Worm (Caenorhabditis elegans) whole organism, young adult: ENCODE data around the gene jmjd-3.3.

Experiments used
- B0261.1 ChIP-seq: sonication (generic microtip); optimal IDR thresholded peaks from 2 replicates; lab custom pipeline; 2016; ENCODE audit warnings: mild to moderate bottlenecking, missing genetic modification characterization, moderate library complexity, missing compliant biosample characterization
- Y79H2A.3 ChIP-seq: fragments of 200-800 bp; sonication (Bioruptor generic); conservative IDR thresholded peaks from 2 replicates; pipeline ENCODE4 v1.3.6; 2022; ENCODE audit warnings: missing genetic modification reagents, missing genetic modification characterization, missing compliant biosample characterization
- ama-1 ChIP-seq, 3 experiments: fragments of 150-350 bp in 1 of 3; sonication (generic microtip) in 2 of 3; optimal IDR thresholded peaks; 2 replicates each; lab custom pipeline; 2014 to 2018; ENCODE audit warnings: missing biosample characterization in 2 of 3, missing genetic modification characterization in 2 of 3, missing genetic modification reagents in 2 of 3
- attf-3 ChIP-seq: fragments of 200-800 bp; sonication (Bioruptor generic); conservative IDR thresholded peaks from 2 replicates; pipeline ENCODE4 v1.3.6; 2022; ENCODE audit warnings: missing genetic modification reagents, missing genetic modification characterization, missing compliant biosample characterization
- efl-1 ChIP-seq: fragments of 150-350 bp; optimal IDR thresholded peaks from 2 replicates; lab custom pipeline; 2014; ENCODE audit warnings: missing biosample characterization, missing genetic modification reagents, missing genetic modification characterization
- him-1 ChIP-seq: sonication (generic microtip); optimal IDR thresholded peaks from 2 replicates; lab custom pipeline; 2016; ENCODE audit warnings: missing genotype, missing genetic modification reagents, missing genetic modification characterization, missing compliant biosample characterization
- mcd-1 ChIP-seq: fragments of 200-800 bp; sonication (Bioruptor generic); IDR thresholded peaks from 2 replicates; pipeline ENCODE4 v1.3.6; 2022; ENCODE audit warnings: missing genetic modification reagents, missing genetic modification characterization, missing compliant biosample characterization
- nfya-1 ChIP-seq: sonication (generic microtip); optimal IDR thresholded peaks from 2 replicates; lab custom pipeline; 2017; ENCODE audit warnings: antibody characterized with exemption, missing compliant biosample characterization, missing genetic modification characterization, borderline replicate concordance; ENCODE audit not compliant: insufficient read depth
- pha-4 ChIP-seq: fragments of 150-350 bp; sonication (generic microtip); optimal IDR thresholded peaks from 2 replicates; lab custom pipeline; 2014; ENCODE audit warnings: missing biosample characterization, missing genetic modification reagents, missing genetic modification characterization
- tbp1 ChIP-seq: fragments of 200-800 bp; sonication (Bioruptor generic); optimal IDR thresholded peaks from 2 replicates; lab custom pipeline; 2018; ENCODE audit warnings: mild to moderate bottlenecking, missing genetic modification characterization, missing compliant biosample characterization
- unc-62 ChIP-seq: fragments of 150-350 bp; optimal IDR thresholded peaks from 2 replicates; lab custom pipeline; 2014; ENCODE audit warnings: missing biosample characterization, missing genetic modification reagents, missing genetic modification characterization
- zim-3 ChIP-seq: sonication (generic microtip); optimal IDR thresholded peaks from 2 replicates; lab custom pipeline; 2017; ENCODE audit warnings: mild to moderate bottlenecking, missing genetic modification characterization, moderate library complexity, missing compliant biosample characterization

ce11 chrX:13399221-13399620, 37.0 kb upstream of the jmjd-3.3 start, which contains the start of gene F02C12.2:
- no peak for TF ChIP-seq zim-3 (tag; lab: Kevin White, UChicago)
- no peak for TF ChIP-seq ama-1 (optimal IDR thresholded peaks at IDR 0.05; lab: Kevin White, UChicago)
- no peak for TF ChIP-seq ama-1 (GFP tag; optimal IDR thresholded peaks at IDR 0.05; lab: Kevin White, UChicago)
- no peak for TF ChIP-seq nfya-1
- no peak for TF ChIP-seq him-1 (tag; lab: Kevin White, UChicago)
- TF ChIP-seq efl-1 = no peak
- no peak for TF ChIP-seq unc-62 (GFP tag; lab: Kevin White, UChicago)
- no peak for TF ChIP-seq Y79H2A.3
- TF ChIP-seq mcd-1 (GFP tag; lab: Robert Waterston, UW) = no peak
- no peak for TF ChIP-seq tbp1 (GFP tag; lab: Kevin White, UChicago)
- TF ChIP-seq attf-3 = no peak
- no peak for TF ChIP-seq pha-4 (tag; lab: Kevin White, UChicago)
- TF ChIP-seq B0261.1 (tag; lab: Kevin White, UChicago) = no peak
